Worm (Caenorhabditis elegans) whole organism, L3 larva: Measurements from ENCODE around the gene R160.6.

Experiments
- ceh-16 ChIP-seq: sonication (generic microtip); optimal IDR thresholded peaks from 2 replicates; lab custom pipeline; 2017; ENCODE audit warnings: missing biosample characterization, missing genetic modification characterization
- fkh-10 ChIP-seq: sonication (generic microtip); optimal IDR thresholded peaks from 2 replicates; lab custom pipeline; 2017; ENCODE audit warnings: missing biosample characterization, missing genetic modification reagents, missing genetic modification characterization

Gene R160.6

ce11 chrX:4322847-4323455, 50.1 kb downstream of the R160.6 start:
- TF ChIP-seq ceh-16 (tag; lab: Kevin White, UChicago), result no peak
- TF ChIP-seq fkh-10 (GFP tag; lab: Kevin White, UChicago), result peak; percentile 76
